Fruit fly (Drosophila melanogaster) whole organism, wandering third instar larva: Measurements from ENCODE around the gene mtsh.

Experiments used
- Abd-B ChIP-seq: fragments of >200 bp; optimal IDR thresholded peaks from 2 replicates; lab custom pipeline; 2017; ENCODE audit warnings: missing biosample characterization, missing genetic modification characterization
- Dfd ChIP-seq: fragments of >200 bp; optimal IDR thresholded peaks from 2 replicates; lab custom pipeline; 2017; ENCODE audit warnings: missing biosample characterization, missing genetic modification characterization
- HLH106 ChIP-seq: fragments of 200-800 bp; optimal IDR thresholded peaks from 3 replicates; lab custom pipeline; 2019; ENCODE audit warnings: missing biosample characterization, mild to moderate bottlenecking, missing genetic modification characterization, moderate library complexity
- Hr83 ChIP-seq: fragments of 200-300 bp; sonication (Bioruptor generic); optimal IDR thresholded peaks from 2 replicates; lab custom pipeline; 2016; ENCODE audit warnings: missing biosample characterization, mild to moderate bottlenecking, missing genetic modification characterization, moderate library complexity; ENCODE audit not compliant: poor library complexity, severe bottlenecking
- dsf ChIP-seq: sonication (Bioruptor generic); optimal IDR thresholded peaks from 2 replicates; lab custom pipeline; 2016; ENCODE audit warnings: missing biosample characterization, missing genetic modification characterization, borderline replicate concordance
- ey ChIP-seq: fragments of 200-800 bp; sonication (Bioruptor generic); optimal IDR thresholded peaks from 2 replicates; lab custom pipeline; 2016; ENCODE audit warnings: missing biosample characterization, missing genetic modification characterization
- pan ChIP-seq: fragments of >200 bp; optimal IDR thresholded peaks from 2 replicates; lab custom pipeline; 2017
- psq ChIP-seq: fragments of 200-800 bp; sonication (Bioruptor generic); optimal IDR thresholded peaks from 3 replicates; lab custom pipeline; 2017; ENCODE audit warnings: missing biosample characterization, mild to moderate bottlenecking, missing genetic modification characterization, moderate library complexity

- TF ChIP-seq Hr83 (GFP tag; lab: Kevin White, UChicago) (no peak), HLH106 (tag; lab: Kevin White, UChicago) (peak; percentile 42), dsf (GFP tag; lab: Kevin White, UChicago) (no peak), psq (GFP tag; lab: Kevin White, UChicago) (peak; percentile 50), pan (lab: Kevin White, UChicago) (no peak), Abd-B (no peak), Dfd (GFP tag; lab: Kevin White, UChicago) (no peak), ey (GFP tag; lab: Kevin White, UChicago) (no peak)
These were observed 6.9 kb upstream of the mtsh start for dm6 chr2L:8326414-8327271.
